Fruit fly (Drosophila melanogaster) whole organism, embryonic: ENCODE data around the gene alpha-Man-IIb.

Experiments used
- Bgb ChIP-seq: fragments of 200-800 bp; sonication (Bioruptor generic); IDR thresholded peaks from 2 replicates; pipeline ENCODE4 v1.3.6; 2022; ENCODE audit warnings: missing biosample characterization, missing genetic modification characterization; ENCODE audit not compliant: partially characterized antibody
- CG10267 ChIP-seq: fragments of 200-800 bp; sonication (Bioruptor generic); optimal IDR thresholded peaks from 2 replicates; lab custom pipeline; 2018; ENCODE audit warnings: missing biosample characterization, mild to moderate bottlenecking, missing genetic modification characterization, moderate library complexity
- CG10431 ChIP-seq: fragments of 200-800 bp; sonication (Bioruptor generic); optimal IDR thresholded peaks from 3 replicates; lab custom pipeline; 2018; ENCODE audit warnings: missing biosample characterization, mild to moderate bottlenecking, missing genetic modification characterization
- CG11456 ChIP-seq: fragments of 200-800 bp; sonication (Bioruptor generic); IDR thresholded peaks from 3 replicates; pipeline ENCODE4 v1.3.6; 2022; ENCODE audit warnings: missing biosample characterization, missing genetic modification characterization
- CG12155 ChIP-seq: fragments of 200-800 bp; sonication (Bioruptor generic); optimal IDR thresholded peaks from 3 replicates; lab custom pipeline; 2016; ENCODE audit warnings: missing biosample characterization, missing genetic modification characterization
- CG15514 ChIP-seq: fragments of 200-800 bp; sonication (Bioruptor generic); optimal IDR thresholded peaks from 3 replicates; lab custom pipeline; 2017; ENCODE audit warnings: missing biosample characterization, missing genetic modification characterization, mild to moderate bottlenecking, moderate library complexity, missing genetic modification reagents
- CG1603 ChIP-seq: fragments of 200-800 bp; sonication (Bioruptor generic); optimal IDR thresholded peaks from 2 replicates; lab custom pipeline; 2019; ENCODE audit warnings: missing biosample characterization, mild to moderate bottlenecking, missing genetic modification characterization, moderate library complexity
- CG17361 ChIP-seq: fragments of 200-800 bp; sonication (Bioruptor generic); IDR thresholded peaks from 3 replicates; pipeline ENCODE4 v1.3.6; 2022; ENCODE audit warnings: missing biosample characterization, missing genetic modification characterization
- CG17385 ChIP-seq: fragments of 200-800 bp; sonication (Bioruptor generic); optimal IDR thresholded peaks from 3 replicates; lab custom pipeline; 2018; ENCODE audit warnings: missing biosample characterization, mild to moderate bottlenecking, missing genetic modification characterization
- CG17802 ChIP-seq: fragments of 200-800 bp; sonication (Bioruptor generic); optimal IDR thresholded peaks from 2 replicates; lab custom pipeline; 2018; ENCODE audit warnings: missing biosample characterization, mild to moderate bottlenecking, missing genetic modification characterization, moderate library complexity
- CG1792 ChIP-seq: fragments of 200-800 bp; sonication (Bioruptor generic); optimal IDR thresholded peaks from 2 replicates; lab custom pipeline; 2016; ENCODE audit warnings: missing biosample characterization, missing genetic modification characterization
- CG2202 ChIP-seq: fragments of 200-800 bp; sonication (Bioruptor generic); optimal IDR thresholded peaks from 2 replicates; lab custom pipeline; 2018; ENCODE audit warnings: missing biosample characterization, mild to moderate bottlenecking, missing genetic modification characterization
- CG2712 ChIP-seq: fragments of 200-800 bp; optimal IDR thresholded peaks from 3 replicates; lab custom pipeline; 2019; ENCODE audit warnings: missing biosample characterization, mild to moderate bottlenecking, missing genetic modification characterization, moderate library complexity
- CG2875 ChIP-seq: fragments of 200-800 bp; sonication (Bioruptor generic); optimal IDR thresholded peaks from 2 replicates; lab custom pipeline; 2017; ENCODE audit warnings: missing biosample characterization, mild to moderate bottlenecking, missing genetic modification characterization, missing genetic modification reagents
- CG2889 ChIP-seq: fragments of 200-800 bp; sonication (Bioruptor generic); IDR thresholded peaks from 3 replicates; pipeline ENCODE4 v1.3.6; 2022; ENCODE audit warnings: missing biosample characterization, missing genetic modification characterization
- CG3065 ChIP-seq: fragments of 200-800 bp; sonication (Bioruptor generic); optimal IDR thresholded peaks from 2 replicates; lab custom pipeline; 2016; ENCODE audit warnings: missing biosample characterization, missing genetic modification characterization
- CG3281 ChIP-seq: fragments of 200-800 bp; sonication (Bioruptor generic); optimal IDR thresholded peaks from 3 replicates; lab custom pipeline; 2017; ENCODE audit warnings: missing biosample characterization, mild to moderate bottlenecking, missing genetic modification characterization
- CG4282 ChIP-seq: fragments of 200-800 bp; sonication (Bioruptor generic); optimal IDR thresholded peaks from 2 replicates; lab custom pipeline; 2016; ENCODE audit warnings: missing biosample characterization, missing genetic modification characterization
- CG6272 ChIP-seq: fragments of 200-800 bp; sonication (Bioruptor generic); IDR thresholded peaks from 2 replicates; pipeline ENCODE4 v1.3.6; 2022; ENCODE audit warnings: missing biosample characterization, missing genetic modification characterization
- CG8359 ChIP-seq: fragments of 200-800 bp; sonication (Bioruptor generic); optimal IDR thresholded peaks from 2 replicates; lab custom pipeline; 2017; ENCODE audit warnings: missing biosample characterization, mild to moderate bottlenecking, missing genetic modification characterization, borderline replicate concordance
- CG9797 ChIP-seq: fragments of 200-800 bp; sonication (Bioruptor generic); optimal IDR thresholded peaks from 3 replicates; lab custom pipeline; 2018; ENCODE audit warnings: missing biosample characterization, mild to moderate bottlenecking, missing genetic modification characterization
- CG9817 ChIP-seq: fragments of 200-800 bp; sonication (Bioruptor generic); optimal IDR thresholded peaks from 2 replicates; lab custom pipeline; 2018; ENCODE audit warnings: missing biosample characterization, mild to moderate bottlenecking, missing genetic modification characterization, moderate library complexity
- Doc2 ChIP-seq: fragments of 200-800 bp; sonication (Bioruptor generic); IDR thresholded peaks from 2 replicates; pipeline ENCODE4 v1.3.6; 2022; ENCODE audit warnings: missing biosample characterization, missing genetic modification characterization
- Doc3 ChIP-seq: fragments of 200-800 bp; sonication (Bioruptor generic); IDR thresholded peaks from 3 replicates; pipeline ENCODE4 v1.3.6; 2022; ENCODE audit warnings: missing biosample characterization, missing genetic modification characterization; ENCODE audit not compliant: partially characterized antibody
- Dref ChIP-seq: fragments of 200-800 bp; sonication (Bioruptor generic); IDR thresholded peaks from 2 replicates; pipeline ENCODE4 v1.3.6; 2022; ENCODE audit warnings: missing biosample characterization, missing genetic modification characterization
- HLH54F ChIP-seq: fragments of 200-800 bp; sonication (Bioruptor generic); optimal IDR thresholded peaks from 3 replicates; lab custom pipeline; 2016; ENCODE audit warnings: missing biosample characterization, missing genetic modification characterization
- Lhr ChIP-seq: fragments of 200-800 bp; sonication (Bioruptor generic); optimal IDR thresholded peaks from 3 replicates; lab custom pipeline; 2017; ENCODE audit warnings: mild to moderate bottlenecking, missing biosample characterization, missing genetic modification reagents, missing genetic modification characterization
- MBD-R2 ChIP-seq: fragments of 200-800 bp; sonication (Bioruptor generic); IDR thresholded peaks from 2 replicates; pipeline ENCODE4 v1.3.6; 2022; ENCODE audit warnings: missing biosample characterization, missing genetic modification characterization
- Max ChIP-seq: fragments of 200-800 bp; sonication (Bioruptor generic); optimal IDR thresholded peaks from 2 replicates; lab custom pipeline; 2016; ENCODE audit warnings: missing biosample characterization, mild to moderate bottlenecking, missing genetic modification characterization
- Med ChIP-seq: fragments of 200-800 bp; sonication (Bioruptor generic); peaks from one replicate; lab custom pipeline; 2016; ENCODE audit warnings: missing biosample characterization, missing genetic modification characterization, mild to moderate bottlenecking, inconsistent platforms, moderate library complexity
- Neu2 ChIP-seq: fragments of 200-800 bp; sonication (Bioruptor generic); optimal IDR thresholded peaks from 3 replicates; lab custom pipeline; 2016; ENCODE audit warnings: missing biosample characterization, missing genetic modification characterization, borderline replicate concordance
- Nf-YC ChIP-seq: fragments of 200-800 bp; optimal IDR thresholded peaks from 3 replicates; lab custom pipeline; 2019; ENCODE audit warnings: missing biosample characterization, mild to moderate bottlenecking, missing genetic modification characterization, moderate library complexity
- NfI ChIP-seq: fragments of 200-800 bp; sonication (Bioruptor generic); optimal IDR thresholded peaks from 3 replicates; lab custom pipeline; 2018; ENCODE audit warnings: missing biosample characterization, mild to moderate bottlenecking, missing genetic modification characterization, moderate library complexity
- Scr ChIP-seq: fragments of 200-800 bp; sonication (Bioruptor generic); IDR thresholded peaks from 2 replicates; pipeline ENCODE4 v1.3.6; 2022; ENCODE audit warnings: missing biosample characterization, missing genetic modification characterization; ENCODE audit not compliant: partially characterized antibody
- ab ChIP-seq: fragments of 200-800 bp; sonication (Bioruptor generic); optimal IDR thresholded peaks from 2 replicates; lab custom pipeline; 2016; ENCODE audit warnings: missing biosample characterization, missing genetic modification characterization
- bbx ChIP-seq: fragments of 200-800 bp; sonication (Bioruptor generic); IDR thresholded peaks from 2 replicates; pipeline ENCODE4 v1.3.6; 2022; ENCODE audit warnings: missing biosample characterization, missing genetic modification characterization; ENCODE audit not compliant: partially characterized antibody
- hbn ChIP-seq: fragments of 200-800 bp; sonication (Bioruptor generic); IDR thresholded peaks from 2 replicates; pipeline ENCODE4 v1.3.6; 2022; ENCODE audit warnings: missing biosample characterization, missing genetic modification characterization; ENCODE audit not compliant: partially characterized antibody
- jigr1 ChIP-seq: fragments of 200-800 bp; sonication (Bioruptor generic); IDR thresholded peaks from 3 replicates; pipeline ENCODE4 v1.3.6; 2022; ENCODE audit warnings: missing biosample characterization, missing genetic modification characterization
- lilli ChIP-seq: fragments of 200-800 bp; sonication (Bioruptor generic); optimal IDR thresholded peaks from 3 replicates; lab custom pipeline; 2016; ENCODE audit warnings: missing biosample characterization, missing genetic modification characterization
- lov ChIP-seq, 2 experiments: fragments of 200-800 bp in 1 of 2; fragments of >200 bp in 1 of 2; sonication (Bioruptor generic) in 1 of 2; IDR thresholded peaks in 1 of 2; optimal IDR thresholded peaks in 1 of 2; 2 replicates in 1 of 2; 3 replicates in 1 of 2; pipeline versions ENCODE4 v1.3.6 to Lab custom; 2017 to 2022; ENCODE audit warnings: missing biosample characterization in 1 of 2, missing genetic modification characterization in 1 of 2
- mld ChIP-seq: fragments of 200-800 bp; sonication (Bioruptor generic); IDR thresholded peaks from 3 replicates; pipeline ENCODE4 v1.3.6; 2022; ENCODE audit warnings: missing biosample characterization, missing genetic modification characterization; ENCODE audit not compliant: partially characterized antibody
- nom ChIP-seq: fragments of 200-800 bp; sonication (Bioruptor generic); optimal IDR thresholded peaks from 2 replicates; lab custom pipeline; 2017; ENCODE audit warnings: missing biosample characterization, missing genetic modification characterization, mild to moderate bottlenecking, moderate library complexity, missing genetic modification reagents
- sens-2 ChIP-seq: fragments of 200-800 bp; sonication (Bioruptor generic); IDR thresholded peaks from 2 replicates; pipeline ENCODE4 v1.3.6; 2022; ENCODE audit warnings: missing biosample characterization, missing genetic modification characterization
- slbo ChIP-seq: fragments of 200-800 bp; sonication (Bioruptor generic); IDR thresholded peaks from 2 replicates; pipeline ENCODE4 v1.3.6; 2022; ENCODE audit warnings: missing biosample characterization, missing genetic modification characterization
- sob ChIP-seq: fragments of 200-800 bp; sonication (Bioruptor generic); IDR thresholded peaks from 2 replicates; pipeline ENCODE4 v1.3.6; 2022; ENCODE audit warnings: missing biosample characterization, missing genetic modification characterization
- ssp ChIP-seq: fragments of 200-800 bp; sonication (Bioruptor generic); IDR thresholded peaks from 2 replicates; pipeline ENCODE4 v1.3.6; 2022; ENCODE audit warnings: missing biosample characterization, missing genetic modification characterization
- ttk ChIP-seq: fragments of 200-800 bp; sonication (Bioruptor generic); IDR thresholded peaks from 2 replicates; pipeline ENCODE4 v2.1.2; 2022; ENCODE audit warnings: missing biosample characterization, missing genetic modification characterization
- tx ChIP-seq: fragments of 200-800 bp; sonication (Bioruptor generic); optimal IDR thresholded peaks from 2 replicates; lab custom pipeline; 2016; ENCODE audit warnings: missing biosample characterization, missing genetic modification characterization
- vfl ChIP-seq: fragments of 200-800 bp; sonication (Bioruptor generic); optimal IDR thresholded peaks from 2 replicates; lab custom pipeline; 2016; ENCODE audit warnings: missing biosample characterization, missing genetic modification characterization
- wor ChIP-seq: fragments of 200-800 bp; sonication (Bioruptor generic); IDR thresholded peaks from 2 replicates; pipeline ENCODE4 v1.3.6; 2022; ENCODE audit warnings: missing biosample characterization, missing genetic modification characterization

Gene alpha-Man-IIb

DNA sequence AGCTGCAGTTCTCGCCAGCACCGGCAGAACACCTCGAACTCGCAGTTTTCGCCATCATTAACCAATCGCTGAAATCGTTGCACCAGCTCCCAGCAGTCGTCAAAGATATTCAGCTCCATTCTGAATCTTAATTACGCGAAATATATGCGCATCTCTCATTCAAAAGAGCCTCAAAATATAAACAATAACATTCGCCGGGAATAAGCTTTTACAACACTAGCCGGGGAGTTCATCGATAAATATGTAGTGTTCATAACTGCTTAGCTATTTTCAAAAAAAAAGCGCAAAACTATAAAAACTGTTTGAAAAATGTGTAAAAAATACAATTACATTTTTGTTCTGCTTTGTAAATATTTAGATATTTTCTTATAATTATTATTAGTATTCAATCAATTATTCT is 35.2 kb downstream of the alpha-Man-IIb start, which contains the start of gene Pbp45 (continued):
- TF ChIP-seq CG17361 (no peak), Nf-YC (tag; lab: Kevin White, UChicago) (no peak), Bgb (peak; percentile 51), lov (optimal IDR thresholded peaks at IDR 0.05; lab: Kevin White, UChicago) (no peak), lov (GFP tag; IDR thresholded peaks at IDR 0.05; lab: Robert Waterston, UW) (no peak), Neu2 (GFP tag; lab: Kevin White, UChicago) (no peak), Lhr (GFP tag; lab: Kevin White, UChicago) (no peak), CG6272 (GFP tag; lab: Robert Waterston, UW) (no peak), HLH54F (peak; percentile 19), nom (GFP tag; lab: Kevin White, UChicago) (no peak), CG9797 (GFP tag; lab: Kevin White, UChicago) (no peak), vfl (GFP tag; lab: Kevin White, UChicago) (no peak), CG2712 (tag; lab: Kevin White, UChicago) (no peak), CG17802 (tag; lab: Kevin White, UChicago) (no peak), wor (no peak), MBD-R2 (GFP tag; lab: Robert Waterston, UW) (peak; percentile 69), Dref (GFP tag; lab: Robert Waterston, UW) (peak; percentile 61), CG2202 (tag; lab: Kevin White, UChicago) (no peak), CG2889 (no peak), NfI (GFP tag; lab: Kevin White, UChicago) (peak; percentile 8), sob (GFP tag; lab: Robert Waterston, UW) (0 out of 2 replicates have a peak, but pooled peaks have one; percentile 8), Max (GFP tag; lab: Kevin White, UChicago) (no peak), mld (no peak), hbn (no peak), lilli (peak; percentile 23), CG4282 (GFP tag; lab: Kevin White, UChicago) (no peak), CG3065 (GFP tag; lab: Kevin White, UChicago) (no peak), jigr1 (GFP tag; lab: Robert Waterston, UW) (no peak), CG9817 (tag; lab: Kevin White, UChicago) (no peak), ssp (no peak), Doc3 (0 out of 3 replicates have a peak, but pooled peaks have one; percentile 23), Scr (GFP tag; lab: Robert Waterston, UW) (peak; percentile 40; the same call in 1 of the 2 replicates), CG8359 (GFP tag; lab: Kevin White, UChicago) (no peak), ttk (GFP tag; lab: Robert Waterston, UW) (no peak), slbo (GFP tag; lab: Robert Waterston, UW) (peak; percentile 13; the same call in 1 of the 2 replicates), CG15514 (GFP tag; lab: Kevin White, UChicago) (peak; percentile 8), CG2875 (GFP tag; lab: Kevin White, UChicago) (no peak), CG10267 (tag; lab: Kevin White, UChicago) (peak; percentile 88), CG17385 (GFP tag; lab: Kevin White, UChicago) (no peak), CG10431 (GFP tag; lab: Kevin White, UChicago) (no peak), Med (GFP tag; lab: Kevin White, UChicago) (peak; percentile 41), CG1603 (no peak), bbx (GFP tag; lab: Robert Waterston, UW) (0 out of 2 replicates have a peak, but pooled peaks have one; percentile 41), CG12155 (GFP tag; lab: Kevin White, UChicago) (peak; percentile 13), Doc2 (GFP tag; lab: Robert Waterston, UW) (no peak), CG3281 (no peak), CG1792 (no peak), tx (GFP tag; lab: Kevin White, UChicago) (no peak), CG11456 (GFP tag; lab: Robert Waterston, UW) (no peak), sens-2 (GFP tag; lab: Robert Waterston, UW) (no peak), ab (GFP tag; lab: Kevin White, UChicago) (no peak)
